Worm (Caenorhabditis elegans) whole organism, mixed stage, embryonic: ENCODE data around the gene sri-47.

Source experiments
- lsy-2 ChIP-seq: fragments of 150-350 bp; optimal IDR thresholded peaks from 2 replicates; lab custom pipeline; 2014; ENCODE audit warnings: missing biosample characterization, missing genetic modification characterization
- pha-4 ChIP-seq: fragments of 150-350 bp; optimal IDR thresholded peaks from 2 replicates; lab custom pipeline; 2018; ENCODE audit warnings: missing biosample characterization, missing genetic modification reagents, missing genetic modification characterization
- zip-8 ChIP-seq: fragments of 150-350 bp; optimal IDR thresholded peaks from 2 replicates; lab custom pipeline; 2014; ENCODE audit warnings: missing biosample characterization, missing genetic modification characterization

- no peak for TF ChIP-seq lsy-2
- no peak for TF ChIP-seq pha-4 (tag; lab: Kevin White, UChicago)
- no peak for TF ChIP-seq zip-8 (tag; lab: Kevin White, UChicago)
Measured at ce11 chrII:2656606-2657005, at the start of gene sri-47.
